Fruit fly (Drosophila melanogaster): ENCODE data around the gene CG8852.

Gene CG8852

dm6 chr2L:3475948-3476347 lies 49.0 kb upstream of the CG8852 start (continued):
- TF ChIP-seq cas (GFP tag; IDR thresholded peaks at IDR 0.05) (no peak), grau (tag; optimal IDR thresholded peaks at IDR 0.05) (peak; percentile 73), h (optimal IDR thresholded peaks at IDR 0.05) (no peak), CoRest (tag; optimal IDR thresholded peaks at IDR 0.05) (peak; percentile 80), zen2 (GFP tag; IDR thresholded peaks at IDR 0.05; ENCODE audit: partially characterized antibody) (no peak), CHES-1-like (GFP tag; optimal IDR thresholded peaks at IDR 0.05) (peak; percentile 55), Taf1 (GFP tag; IDR thresholded peaks at IDR 0.05) (peak; percentile 36; the same call in 1 of the 2 replicates), CG9817 (tag; optimal IDR thresholded peaks at IDR 0.05) (peak; percentile 72), CG16863 (GFP tag; optimal IDR thresholded peaks at IDR 0.05) (peak; percentile 1), Aef1 (GFP tag; IDR thresholded peaks at IDR 0.05) (peak; percentile 58; the same call in 2 of the 3 replicates), CG17359 (tag; optimal IDR thresholded peaks at IDR 0.05) (peak; percentile 52), MBD-R2 (GFP tag; IDR thresholded peaks at IDR 0.05) (no peak), gcm (GFP tag; optimal IDR thresholded peaks at IDR 0.05) (peak; percentile 3), CG2129 (GFP tag; IDR thresholded peaks at IDR 0.05; ENCODE audit: partially characterized antibody) (no peak), CG8924 (tag; optimal IDR thresholded peaks at IDR 0.05) (peak; percentile 53), CG32772 (GFP tag; IDR thresholded peaks at IDR 0.05) (peak; percentile 7; the same call in 1 of the 2 replicates), CG7963 (GFP tag; IDR thresholded peaks at IDR 0.05; ENCODE audit: partially characterized antibody) (no peak), bcd (GFP tag; optimal IDR thresholded peaks at IDR 0.05) (peak; percentile 49), CG10209 (GFP tag; optimal IDR thresholded peaks at IDR 0.05) (peak; percentile 62), kay (GFP tag; optimal IDR thresholded peaks at IDR 0.05) (peak; percentile 11), sens (GFP tag) (peak; percentile 88), Hmx (GFP tag; optimal IDR thresholded peaks at IDR 0.05) (peak; percentile 53), shn (GFP tag; optimal IDR thresholded peaks at IDR 0.05) (peak; percentile 26), eyg (GFP tag; optimal IDR thresholded peaks at IDR 0.05) (peak; percentile 4), Dip2 (GFP tag; IDR thresholded peaks at IDR 0.05) (no peak), CG3847 (GFP tag; IDR thresholded peaks at IDR 0.05) (peak; percentile 52), run (tag; optimal IDR thresholded peaks at IDR 0.05) (peak; percentile 33), fd102C (GFP tag; optimal IDR thresholded peaks at IDR 0.05) (no peak), ssp (GFP tag; IDR thresholded peaks at IDR 0.05) (0 out of 2 replicates have a peak, but pooled peaks have one; percentile 25), CG7271 (tag; optimal IDR thresholded peaks at IDR 0.05) (no peak), CG6854 (GFP tag; optimal IDR thresholded peaks at IDR 0.05) (peak; percentile 3), crc (GFP tag; optimal IDR thresholded peaks at IDR 0.05) (no peak), CG3281 (GFP tag; optimal IDR thresholded peaks at IDR 0.05) (peak; percentile 65), CG13296 (GFP tag; optimal IDR thresholded peaks at IDR 0.05) (peak; percentile 69), CG10267 (tag; optimal IDR thresholded peaks at IDR 0.05) (peak; percentile 46), Rfx (GFP tag; IDR thresholded peaks at IDR 0.05) (peak; percentile 66), Stat92E (GFP tag; optimal IDR thresholded peaks at IDR 0.05) (no peak), CG2120 (GFP tag; optimal IDR thresholded peaks at IDR 0.05) (peak; percentile 78), HLH54F (GFP tag; optimal IDR thresholded peaks at IDR 0.05) (peak; percentile 53), mam (GFP tag; optimal IDR thresholded peaks at IDR 0.05) (peak; percentile 53), Mes4 (GFP tag; optimal IDR thresholded peaks at IDR 0.05) (no peak), CG1602 (GFP tag; optimal IDR thresholded peaks at IDR 0.05) (peak; percentile 16), danr (GFP tag; IDR thresholded peaks at IDR 0.05) (peak; percentile 56; the same call in 1 of the 2 replicates), org-1 (GFP tag; optimal IDR thresholded peaks at IDR 0.05) (peak; percentile 73), CG17385 (GFP tag; optimal IDR thresholded peaks at IDR 0.05) (peak; percentile 68), Hr3 (GFP tag; optimal IDR thresholded peaks at IDR 0.05) (peak; percentile 49), nmo (GFP tag; optimal IDR thresholded peaks at IDR 0.05) (peak; percentile 70), CG2889 (GFP tag; IDR thresholded peaks at IDR 0.05) (0 out of 3 replicates have a peak, but pooled peaks have one; percentile 27), CG3065 (GFP tag; optimal IDR thresholded peaks at IDR 0.05) (no peak), dpn (GFP tag; optimal IDR thresholded peaks at IDR 0.05) (peak; percentile 38 to 60), disco-r (GFP tag; optimal IDR thresholded peaks at IDR 0.05) (peak; percentile 8)

All from whole organism, embryonic.